Fruit fly (Drosophila melanogaster): Measurements from ENCODE around the gene TTLL3B.

TTLL3B gene

DNA sequence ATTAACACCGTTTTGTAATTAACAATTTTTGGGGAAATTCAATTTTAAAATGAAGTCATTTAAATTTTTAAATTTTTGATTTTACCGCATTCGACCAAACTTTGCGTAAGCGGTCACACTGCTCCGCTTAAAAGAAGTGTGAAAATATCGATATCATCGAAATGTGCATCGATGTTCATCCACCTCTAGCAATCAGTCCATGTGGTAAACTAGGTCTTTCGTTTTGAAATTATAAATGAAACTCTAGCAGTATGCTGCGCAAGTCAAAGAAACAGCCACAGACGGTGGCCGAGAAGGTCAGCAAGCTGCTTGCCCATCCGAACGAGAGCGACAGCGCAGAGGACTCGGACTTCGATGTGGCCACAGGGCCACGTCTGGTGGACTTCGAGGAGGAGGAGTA lies 15.2 kb upstream of the TTLL3B start, which contains the start of gene Aatf:
Gene Aatf, plus strand, starts transcription at position 166 of the 400 bp plus-strand sequence.
- no peak for TF ChIP-seq noc (tag; optimal IDR thresholded peaks at IDR 0.05)

dm6 chr2L:6721710-6722109 lies 11.0 kb upstream of the TTLL3B start:
- no peak for TF ChIP-seq noc (tag; optimal IDR thresholded peaks at IDR 0.05)

DNA sequence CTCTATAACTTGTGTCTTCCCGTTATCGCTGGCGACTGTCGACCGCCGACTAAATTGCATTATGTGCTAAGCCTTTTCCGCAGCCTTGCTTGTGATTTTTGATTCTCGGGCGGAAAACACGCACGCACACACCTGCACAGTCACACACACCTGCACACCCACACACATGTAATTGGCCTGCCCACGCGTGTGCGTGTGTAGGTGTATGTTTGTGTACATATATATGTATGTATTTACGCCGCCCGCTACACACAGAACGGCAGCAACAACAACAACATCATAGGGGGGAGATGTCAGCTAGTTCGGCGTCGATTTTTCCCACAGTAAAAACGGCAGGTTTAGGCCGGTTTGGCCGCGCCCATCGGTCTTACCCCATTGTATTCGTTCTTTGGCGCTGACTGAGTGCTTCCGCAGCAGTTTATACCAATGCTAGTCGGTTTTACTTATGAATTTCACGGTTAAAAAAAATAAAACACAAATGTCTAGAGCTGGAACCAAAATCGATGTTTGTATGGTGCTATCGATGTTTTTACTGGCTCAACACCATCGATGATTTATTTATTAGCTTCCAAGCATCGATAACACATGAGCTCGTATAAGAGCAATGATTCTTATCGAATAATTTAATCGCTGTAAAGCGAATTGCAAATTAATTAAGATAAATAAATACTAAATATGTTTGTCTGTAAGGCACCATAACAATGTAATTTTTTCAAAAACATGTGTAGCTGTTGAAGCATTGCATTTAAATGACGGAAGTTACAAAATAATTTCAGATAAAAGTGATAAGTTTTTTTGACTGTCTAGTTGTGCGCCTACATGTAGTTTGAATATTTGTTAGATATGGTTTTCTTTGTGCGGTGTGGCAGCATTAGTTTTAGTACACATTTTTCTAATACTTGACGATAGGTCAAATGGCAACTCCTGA lies 9.6 kb upstream of the TTLL3B start, which contains the start of gene homer:
Gene homer, minus strand, starts transcription at position 538 of the 928 bp plus-strand sequence.
- no peak for TF ChIP-seq noc (tag; optimal IDR thresholded peaks at IDR 0.05)

DNA sequence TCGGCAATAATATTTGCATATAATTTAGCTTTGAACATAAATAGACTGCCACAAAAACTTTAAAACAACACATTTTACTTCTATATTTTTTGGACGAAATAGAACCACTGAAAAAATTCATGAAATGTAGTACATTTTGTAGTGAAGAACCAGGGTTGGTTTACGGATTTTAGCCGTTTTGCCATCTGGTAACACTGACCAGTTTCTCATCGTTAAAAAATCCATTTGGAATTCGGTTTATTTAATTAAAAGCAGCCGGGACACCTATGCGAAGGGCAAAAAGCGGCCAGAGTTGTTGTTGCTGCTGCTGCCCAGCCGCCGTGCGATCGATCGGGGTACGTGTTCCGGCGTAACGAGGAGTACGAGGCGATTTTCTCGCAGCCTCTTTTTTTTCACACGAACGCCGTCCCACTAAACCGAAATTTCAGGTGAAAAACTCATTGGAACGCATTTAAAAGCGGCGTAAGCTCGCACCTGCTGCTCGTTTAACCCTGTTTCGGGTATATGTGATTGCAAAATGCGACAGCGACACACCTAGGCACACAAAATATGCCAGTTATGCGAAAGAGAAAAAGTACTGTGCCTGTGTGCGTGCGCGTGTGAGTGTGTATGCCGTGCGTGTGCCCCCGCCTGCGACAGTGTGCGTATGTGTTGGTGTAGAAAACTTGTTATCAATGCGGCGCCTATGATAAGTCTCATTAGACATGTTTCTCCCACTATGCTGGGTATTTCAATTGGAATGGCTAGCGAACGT lies 8.7 kb upstream of the TTLL3B start, which contains the start of gene Liprin-alpha:
Gene Liprin-alpha, plus strand, starts transcription at position 154 of the 754 bp plus-strand sequence.
- TF ChIP-seq noc (tag; optimal IDR thresholded peaks at IDR 0.05) = no peak

dm6 chr2L:6740088-6740487 lies 7.4 kb downstream of the TTLL3B start, which contains the start of gene TTLL3A:
TTLL3A (minus strand) TSS chr2L:6740188.
- no peak for TF ChIP-seq noc (tag; optimal IDR thresholded peaks at IDR 0.05)

DNA sequence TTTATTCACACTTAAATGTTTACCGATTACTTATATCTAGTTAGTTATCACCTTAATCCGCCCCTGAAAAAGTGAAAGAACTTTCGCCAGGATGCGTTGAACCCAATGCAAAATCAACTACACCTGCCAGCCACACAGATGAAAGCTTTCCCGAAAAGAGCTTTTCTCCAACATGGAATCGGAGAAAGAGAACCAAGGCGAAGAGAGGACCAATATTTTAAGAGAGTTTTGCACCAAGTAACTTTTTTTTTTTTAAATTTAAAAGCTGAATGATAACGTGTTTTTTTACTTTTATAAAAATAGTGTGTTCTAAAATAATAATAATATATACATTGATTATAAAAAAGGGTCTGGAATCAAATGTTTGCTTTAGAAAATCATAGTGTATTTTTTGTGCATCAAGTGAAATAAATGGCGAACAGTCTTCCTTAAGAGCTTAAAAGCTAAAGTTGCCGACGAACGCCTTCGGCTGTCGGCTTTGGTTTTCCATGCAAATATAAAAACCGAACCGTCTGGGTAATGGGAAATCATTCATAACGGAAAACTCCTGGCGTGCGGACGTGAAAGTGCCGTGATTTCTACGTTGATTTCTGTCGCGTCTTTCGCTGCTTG lies 9.4 kb downstream of the TTLL3B start, which contains the start of gene meng:
Gene meng, plus strand, starts transcription at position 523 of the 612 bp plus-strand sequence.
- no peak for TF ChIP-seq noc (tag; optimal IDR thresholded peaks at IDR 0.05)

DNA sequence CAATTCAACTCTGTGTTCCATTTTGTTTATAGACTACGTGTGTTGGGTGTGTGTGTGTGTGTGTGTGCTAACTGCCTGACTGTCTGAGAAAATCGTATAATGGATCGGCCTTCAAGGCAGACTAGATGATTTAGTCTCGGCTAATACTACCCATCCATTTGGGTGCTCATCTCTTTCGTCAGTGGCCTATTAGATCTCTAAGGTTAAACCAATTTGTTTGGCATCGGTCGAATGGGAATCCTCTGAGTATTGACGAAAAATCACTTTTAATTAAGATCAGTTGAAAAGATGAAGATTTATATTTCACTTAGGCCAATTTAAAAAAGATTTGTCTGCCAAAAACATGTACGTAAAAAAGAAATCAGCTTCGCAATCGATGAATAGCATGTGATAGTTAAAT lies 12.9 kb downstream of the TTLL3B start, which contains the start of gene CG31910:
Gene CG31910, minus strand, starts transcription at position 101 of the 400 bp plus-strand sequence.
- no peak for TF ChIP-seq noc (tag; optimal IDR thresholded peaks at IDR 0.05)

DNA sequence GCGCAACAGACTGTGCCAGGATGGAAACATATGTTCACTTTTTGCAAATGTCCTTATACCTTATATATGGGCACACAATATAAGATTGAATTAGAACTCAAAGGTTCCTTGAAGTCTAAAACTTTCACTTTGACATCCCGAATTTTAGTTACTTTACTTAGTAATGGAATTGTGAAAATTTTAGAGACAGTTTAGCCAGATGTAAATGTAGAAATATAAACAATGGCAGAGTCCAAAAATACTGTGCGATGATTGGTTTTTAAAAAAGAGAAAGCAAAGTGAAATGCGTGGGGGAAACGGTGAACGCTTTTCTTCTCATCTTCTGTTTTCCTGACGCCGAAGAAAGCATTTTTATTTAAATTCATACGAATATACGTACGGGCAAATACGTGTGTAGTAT lies 15.1 kb downstream of the TTLL3B start, which contains the start of gene CG44271:
Gene CG44271, minus strand, starts transcription at position 101 of the 400 bp plus-strand sequence.
- no peak for TF ChIP-seq noc (tag; optimal IDR thresholded peaks at IDR 0.05)

dm6 chr2L:6751037-6751436 lies 18.4 kb downstream of the TTLL3B start:
- TF ChIP-seq noc (tag; optimal IDR thresholded peaks at IDR 0.05) = no peak

DNA sequence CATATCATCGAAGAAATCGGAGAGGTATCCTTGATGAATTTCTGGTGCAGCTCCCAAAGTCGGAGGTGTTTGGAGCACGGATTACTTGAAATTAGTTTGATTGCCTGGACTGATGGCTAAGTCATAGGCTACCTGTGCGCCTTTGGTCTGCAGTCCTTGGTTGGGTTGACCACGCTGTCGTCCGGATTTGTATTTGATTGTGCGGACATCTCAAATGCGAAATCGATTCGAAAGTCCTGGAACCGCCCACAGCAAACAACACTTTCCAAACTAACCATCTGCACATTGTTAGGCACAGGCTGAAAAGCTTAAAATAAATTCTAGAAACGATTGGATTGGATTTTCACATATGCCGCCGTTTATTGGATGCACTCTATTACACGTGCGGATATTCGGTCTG lies 26.9 kb downstream of the TTLL3B start, which contains the start of gene CG11322:
Gene CG11322, minus strand, starts transcription at position 101 of the 400 bp plus-strand sequence.
- TF ChIP-seq noc (tag; optimal IDR thresholded peaks at IDR 0.05) = no peak

dm6 chr2L:6772655-6773054 lies 40.0 kb downstream of the TTLL3B start, which contains the start of gene LUBEL:
LUBEL (minus strand) TSS chr2L:6772755.
- TF ChIP-seq noc (tag; optimal IDR thresholded peaks at IDR 0.05) = no peak

dm6 chr2L:6773645-6774044 lies 41.0 kb downstream of the TTLL3B start, which contains the start of gene CG17378:
CG17378 (plus strand) TSS chr2L:6774041.
- TF ChIP-seq noc (tag; optimal IDR thresholded peaks at IDR 0.05) = no peak

- TF ChIP-seq noc (tag; optimal IDR thresholded peaks at IDR 0.05) = no peak
Observed at dm6 chr2L:6774853-6775252, 42.2 kb downstream of the TTLL3B start.

dm6 chr2L:6783395-6783794 lies 50.7 kb downstream of the TTLL3B start:
- TF ChIP-seq noc (tag; optimal IDR thresholded peaks at IDR 0.05) = no peak

DNA sequence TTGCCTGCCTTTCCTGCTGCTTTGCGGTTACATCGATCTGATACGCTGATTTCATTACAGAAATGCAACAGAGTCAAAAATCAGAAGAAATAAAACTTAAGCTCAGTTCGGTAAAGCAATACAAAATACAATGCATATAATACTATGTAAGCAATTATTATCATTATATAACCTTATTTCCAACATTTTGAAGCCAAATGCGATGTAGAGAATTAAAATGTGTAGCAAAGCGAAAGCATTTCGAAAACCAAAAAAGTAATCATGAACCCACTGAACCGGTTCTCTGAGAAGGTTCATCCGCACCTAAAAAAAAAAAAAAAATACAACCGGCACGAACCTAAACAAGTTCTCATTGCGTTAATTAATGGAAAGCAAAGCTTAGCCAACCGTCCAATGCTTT lies 51.6 kb downstream of the TTLL3B start:
- no peak for TF ChIP-seq noc (tag; optimal IDR thresholded peaks at IDR 0.05)
